Fruit fly (Drosophila melanogaster): ENCODE data around the gene Osi9.

dm6 chr3R:6306584-6306983 is 46.6 kb downstream of the Osi9 start, which contains the start of gene CG46026:
- TF ChIP-seq CG8478 (optimal IDR thresholded peaks at IDR 0.05) (no peak), CTCF (optimal IDR thresholded peaks at IDR 0.05) (no peak)
